Worm (Caenorhabditis elegans) whole organism, L4 larva: ENCODE measurements around the gene sru-38.

Experiments used
- F49E8.2 ChIP-seq: sonication (generic microtip); optimal IDR thresholded peaks from 2 replicates; lab custom pipeline; 2016; ENCODE audit warnings: missing compliant biosample characterization, mild to moderate bottlenecking, missing genetic modification characterization, borderline replicate concordance
- aha-1 ChIP-seq: fragments of 150-350 bp; peaks from one replicate; lab custom pipeline; 2014; ENCODE audit warnings: missing biosample characterization, missing genetic modification characterization
- aly-2 ChIP-seq: sonication (generic microtip); optimal IDR thresholded peaks from 2 replicates; lab custom pipeline; 2018; ENCODE audit warnings: missing biosample characterization, missing genetic modification characterization
- dpl-1 ChIP-seq: fragments of 150-350 bp; optimal IDR thresholded peaks from 2 replicates; lab custom pipeline; 2014; ENCODE audit warnings: missing biosample characterization, missing genetic modification reagents, missing genetic modification characterization
- fkh-10 ChIP-seq: fragments of 150-350 bp; optimal IDR thresholded peaks from 2 replicates; lab custom pipeline; 2014; ENCODE audit warnings: missing biosample characterization, missing genetic modification reagents, missing genetic modification characterization
- lin-1 ChIP-seq: fragments of 200-800 bp; sonication (Bioruptor generic); IDR thresholded peaks from 2 replicates; pipeline ENCODE4 v1.3.6; 2022; ENCODE audit warnings: missing genetic modification reagents, missing genetic modification characterization, missing compliant biosample characterization
- lir-3 ChIP-seq: sonication (generic microtip); optimal IDR thresholded peaks from 2 replicates; lab custom pipeline; 2016; ENCODE audit warnings: mild to moderate bottlenecking, missing genetic modification characterization, missing compliant biosample characterization
- pqm-1 ChIP-seq: sonication (generic microtip); optimal IDR thresholded peaks from 2 replicates; lab custom pipeline; 2017; ENCODE audit warnings: missing biosample characterization, missing genetic modification characterization
- skn-1 ChIP-seq: fragments of 150-350 bp; optimal IDR thresholded peaks from 2 replicates; lab custom pipeline; 2014; ENCODE audit warnings: missing biosample characterization, missing genetic modification characterization
- spr-3 ChIP-seq: fragments of 200-800 bp; sonication (Bioruptor generic); optimal IDR thresholded peaks from 2 replicates; lab custom pipeline; 2018; ENCODE audit warnings: mild to moderate bottlenecking, missing genetic modification characterization, missing compliant biosample characterization
- unc-130 ChIP-seq: sonication (generic microtip); optimal IDR thresholded peaks from 2 replicates; lab custom pipeline; 2016; ENCODE audit warnings: missing genetic modification reagents, missing genetic modification characterization, missing compliant biosample characterization
- unc-62 ChIP-seq, 3 experiments: fragments of 150-350 bp in 1 of 3; sonication (generic microtip); optimal IDR thresholded peaks in 2 of 3; peaks in 1 of 3; 1 replicate in 1 of 3; 2 replicates in 2 of 3; lab custom pipeline; 2014 to 2017; ENCODE audit warnings: missing biosample characterization in 3 of 3, missing genetic modification characterization in 3 of 3, missing genetic modification reagents in 3 of 3, missing genotype in 1 of 3

DNA sequence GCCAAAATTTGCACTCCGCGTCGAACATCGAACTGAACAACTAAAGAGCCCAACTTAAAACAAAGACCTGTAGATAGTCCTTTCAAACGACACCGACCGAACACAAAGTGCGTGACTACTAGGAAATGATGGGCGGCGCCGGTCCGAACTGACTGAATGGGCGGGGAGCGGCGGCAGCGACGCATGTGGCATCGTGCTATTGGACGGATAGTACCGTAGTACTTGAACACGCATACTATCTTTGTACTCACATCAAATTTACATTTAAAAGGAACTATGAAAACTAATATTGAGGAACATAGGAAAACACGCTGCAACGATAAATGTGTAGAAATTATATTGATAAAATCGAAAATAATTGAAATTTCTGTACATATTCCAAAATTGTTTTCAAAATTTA, 24.5 kb upstream of the sru-38 start:
- TF ChIP-seq fkh-10 (GFP tag; lab: Kevin White, UChicago) (no peak), skn-1 (tag; lab: Kevin White, UChicago) (no peak), F49E8.2 (no peak), lir-3 (tag; lab: Kevin White, UChicago) (no peak), unc-130 (no peak), pqm-1 (tag; lab: Kevin White, UChicago) (no peak), aly-2 (tag; lab: Kevin White, UChicago) (no peak), aha-1 (tag; lab: Kevin White, UChicago) (peak; percentile 50), lin-1 (no peak), unc-62 (GFP tag; optimal IDR thresholded peaks at IDR 0.05 in 1 of 2; lab: Kevin White, UChicago) (no peak), unc-62 (tag; optimal IDR thresholded peaks at IDR 0.05; lab: Kevin White, UChicago) (no peak), spr-3 (GFP tag; lab: Kevin White, UChicago) (no peak), dpl-1 (GFP tag; lab: Kevin White, UChicago) (no peak)
